Worm (Caenorhabditis elegans): ENCODE results near the gene hex-3.

- no peak for TF ChIP-seq fkh-10 (GFP tag; optimal IDR thresholded peaks at IDR 0.05)
- TF ChIP-seq R02D3.7 (tag; optimal IDR thresholded peaks at IDR 0.05): no peak
- no peak for TF ChIP-seq nhr-12 (tag; optimal IDR thresholded peaks at IDR 0.05)
- no peak for TF ChIP-seq nhr-25 (tag; optimal IDR thresholded peaks at IDR 0.05)
- TF ChIP-seq nhr-11 (tag; optimal IDR thresholded peaks at IDR 0.05): no peak
- TF ChIP-seq daf-12 (tag; optimal IDR thresholded peaks at IDR 0.05): no peak
- TF ChIP-seq nhr-237 (tag; optimal IDR thresholded peaks at IDR 0.05): no peak
- TF ChIP-seq elt-1 (tag; optimal IDR thresholded peaks at IDR 0.05): no peak
- no peak for TF ChIP-seq ceh-28 (tag; optimal IDR thresholded peaks at IDR 0.05)
- no peak for TF ChIP-seq egl-27 (tag; optimal IDR thresholded peaks at IDR 0.05)
- TF ChIP-seq tbx-2 (tag; optimal IDR thresholded peaks at IDR 0.05): no peak
- peak; percentile 62 for TF ChIP-seq nfya-1 (tag; optimal IDR thresholded peaks at IDR 0.05; ENCODE audit: insufficient read depth)
- TF ChIP-seq egl-5 (tag; optimal IDR thresholded peaks at IDR 0.05): no peak
- TF ChIP-seq snpc-4 (tag; optimal IDR thresholded peaks at IDR 0.05): no peak
These were observed 56.1 kb downstream of the hex-3 start for ce11 chrIII:10905112-10905511.

Measured in whole organism, L3 larva.